Worm (Caenorhabditis elegans): Measurements from ENCODE around the gene B0547.2.

- TF ChIP-seq ztf-1 (GFP tag; conservative IDR thresholded peaks at IDR 0.05) (no peak), ama-1 (optimal IDR thresholded peaks at IDR 0.05) (no peak), unc-39 (tag; optimal IDR thresholded peaks at IDR 0.05) (no peak), lsy-2 (tag; optimal IDR thresholded peaks at IDR 0.05) (no peak), elt-1 (tag; optimal IDR thresholded peaks at IDR 0.05) (no peak), mdl-1 (tag; optimal IDR thresholded peaks at IDR 0.05) (no peak), nhr-77 (tag; optimal IDR thresholded peaks at IDR 0.05) (no peak), sma-3 (GFP tag; optimal IDR thresholded peaks at IDR 0.05) (no peak), zag-1 (tag; optimal IDR thresholded peaks at IDR 0.05) (no peak), nhr-23 (tag; optimal IDR thresholded peaks at IDR 0.05) (no peak)
These were observed 43.4 kb upstream of the B0547.2 start for ce11 chrIV:5602415-5602814.
